Worm (Caenorhabditis elegans): ENCODE data around the gene C06B8.2.
A peak's percentile ranks its signal among the peaks of the same experiment; 100 is the strongest.

The C06B8.2 gene

DNA sequence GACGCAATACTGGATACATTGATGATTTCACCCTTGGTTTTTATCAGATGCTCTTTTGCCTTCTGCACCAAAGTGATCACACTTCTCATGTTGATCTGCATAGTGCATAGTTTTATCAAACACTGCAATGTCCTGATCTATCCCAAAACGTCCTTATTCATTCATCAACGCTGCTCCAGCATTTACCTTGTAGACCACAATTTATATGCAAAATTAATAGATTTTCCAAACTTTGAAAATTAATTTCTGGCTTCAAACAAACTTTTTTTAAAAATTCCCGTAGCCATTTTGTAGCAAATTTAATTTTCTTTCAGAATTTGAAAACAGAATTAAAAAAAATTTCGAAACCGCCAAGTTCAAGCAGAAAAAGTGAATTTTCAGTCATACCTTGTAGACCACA lies 6.0 kb upstream of the C06B8.2 start, which contains the start of gene C06B8.3:
Gene C06B8.3 (minus strand): TSS at position 101 of the 400 bp plus-strand sequence.
- TF ChIP-seq gei-8 (GFP tag; optimal IDR thresholded peaks at IDR 0.05) (no peak), hlh-11 (tag; optimal IDR thresholded peaks at IDR 0.05) (no peak), nhr-76 (tag; optimal IDR thresholded peaks at IDR 0.05) (no peak), nhr-77 (tag; optimal IDR thresholded peaks at IDR 0.05) (no peak), dmd-9 (GFP tag; IDR thresholded peaks at IDR 0.05) (no peak)

DNA sequence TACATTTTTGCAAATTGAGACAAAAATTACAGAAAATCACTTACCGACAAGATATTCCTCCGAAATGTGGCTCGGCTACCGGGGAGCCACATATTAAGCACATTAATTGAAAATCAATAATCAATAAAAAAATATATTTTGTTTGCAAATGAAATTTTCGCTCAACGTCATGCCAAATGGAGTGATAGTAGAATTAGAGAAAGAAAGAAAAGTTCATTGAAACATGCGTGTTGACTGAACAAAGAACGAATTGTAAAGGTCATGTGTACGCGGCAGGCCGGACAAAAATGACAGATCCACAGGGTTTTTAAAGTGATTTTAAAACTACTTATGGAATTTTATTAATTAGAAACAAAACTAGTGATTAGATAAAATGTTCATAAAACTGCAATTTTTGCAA lies 5.0 kb upstream of the C06B8.2 start:
- TF ChIP-seq mdl-1 (tag; optimal IDR thresholded peaks at IDR 0.05) = peak in 1 of 2 experiments; percentile 3
- TF ChIP-seq nhr-25 (tag; optimal IDR thresholded peaks at IDR 0.05; ENCODE audit: borderline replicate concordance, insufficient read depth) = no peak
- TF ChIP-seq dmd-6 (GFP tag; IDR thresholded peaks at IDR 0.05) = peak; percentile 47
- TF ChIP-seq dmd-8 (GFP tag; IDR thresholded peaks at IDR 0.05) = no peak
- TF ChIP-seq nhr-77 (tag; optimal IDR thresholded peaks at IDR 0.05) = peak; percentile 9
- no peak for TF ChIP-seq daf-16 (GFP tag; optimal IDR thresholded peaks at IDR 0.05)
- TF ChIP-seq daf-16 (tag; optimal IDR thresholded peaks at IDR 0.05) = peak; percentile 64
- no peak for TF ChIP-seq madf-5 (GFP tag; IDR thresholded peaks at IDR 0.05)
- TF ChIP-seq Y48G9A.11 (GFP tag; IDR thresholded peaks at IDR 0.05) = no peak
- no peak for TF ChIP-seq ztf-7 (tag; optimal IDR thresholded peaks at IDR 0.05)
- TF ChIP-seq daf-12 (tag; optimal IDR thresholded peaks at IDR 0.05) = no peak
- TF ChIP-seq nhr-48 (tag; optimal IDR thresholded peaks at IDR 0.05) = peak; percentile 30
- no peak for TF ChIP-seq hif-1 (tag; optimal IDR thresholded peaks at IDR 0.05)
- peak; percentile 84 for TF ChIP-seq nhr-6 (tag; optimal IDR thresholded peaks at IDR 0.05)
- TF ChIP-seq dmd-9 (GFP tag; IDR thresholded peaks at IDR 0.05) = no peak
- TF ChIP-seq hlh-30 (tag; optimal IDR thresholded peaks at IDR 0.05; ENCODE audit: insufficient read depth) = peak; percentile 65
- TF ChIP-seq ceh-82 (tag; optimal IDR thresholded peaks at IDR 0.05) = no peak
- no peak for TF ChIP-seq pha-4 (GFP tag; IDR thresholded peaks at IDR 0.05)
- no peak for TF ChIP-seq pha-4 (tag; optimal IDR thresholded peaks at IDR 0.05)
- peak; percentile 56 for TF ChIP-seq nhr-28 (tag; optimal IDR thresholded peaks at IDR 0.05)

DNA sequence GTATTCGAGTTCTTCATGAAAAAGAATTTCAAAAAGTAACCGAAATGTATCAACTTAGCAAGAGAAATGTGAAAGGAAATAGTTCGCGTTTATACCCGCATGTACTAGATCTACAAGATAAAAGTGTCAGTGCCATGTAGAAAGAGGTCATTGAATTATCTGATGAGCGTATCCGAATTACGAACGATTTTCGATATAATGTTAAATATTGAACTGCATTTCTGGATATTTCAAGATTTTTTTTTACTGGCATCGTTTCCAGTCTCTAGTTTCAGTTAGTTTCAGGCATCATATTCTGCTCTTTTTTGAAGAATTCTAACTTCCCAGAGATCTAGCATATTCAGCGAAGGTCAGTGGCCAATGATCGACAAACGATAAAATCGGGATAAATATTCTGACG lies 2.8 kb upstream of the C06B8.2 start, which contains the start of gene nhr-150:
Gene nhr-150 (minus strand): TSS at position 92 of the 400 bp plus-strand sequence.
- peak; percentile 92 for TF ChIP-seq aha-1 (tag)
- no peak for TF ChIP-seq dpl-1 (GFP tag; optimal IDR thresholded peaks at IDR 0.05)

DNA sequence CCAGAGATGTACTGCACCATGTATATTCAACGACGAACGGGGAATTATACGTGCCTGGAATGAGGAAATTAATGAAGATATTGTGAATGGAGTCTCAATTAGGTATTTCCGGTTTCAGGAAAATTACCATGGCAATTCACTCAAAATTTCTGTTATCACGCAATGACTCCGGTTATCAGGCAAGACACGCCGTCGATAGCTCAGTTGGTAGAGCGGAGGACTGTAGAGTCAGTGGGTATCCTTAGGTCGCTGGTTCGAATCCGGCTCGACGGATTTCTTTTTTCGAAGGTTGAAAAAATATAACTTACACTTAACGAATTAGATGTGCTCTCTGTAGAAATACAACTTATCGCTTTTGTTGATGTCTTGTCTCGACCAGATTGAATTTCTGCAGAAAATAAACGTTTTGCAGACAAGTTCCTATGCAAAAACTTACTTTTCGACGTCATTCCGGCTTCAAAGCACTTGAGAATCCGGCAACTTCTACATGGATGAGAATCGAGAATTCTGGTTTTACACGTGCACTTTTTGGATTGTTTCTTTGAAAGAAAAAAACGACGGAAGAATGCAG lies 2.0 kb upstream of the C06B8.2 start:
- TF ChIP-seq tra-1 (GFP tag; IDR thresholded peaks at IDR 0.05) (0 out of 2 replicates have a peak, but pooled peaks have one; percentile 27), madf-9 (GFP tag; conservative IDR thresholded peaks at IDR 0.05) (0 out of 2 replicates have a peak, but pooled peaks have one; percentile 16), zip-2 (tag; optimal IDR thresholded peaks at IDR 0.05) (no peak), arid-1 (GFP tag; conservative IDR thresholded peaks at IDR 0.05) (0 out of 2 replicates have a peak, but pooled peaks have one; percentile 30), dve-1 (tag; optimal IDR thresholded peaks at IDR 0.05; ENCODE audit: insufficient read depth) (peak; percentile 7), unc-62 (GFP tag; optimal IDR thresholded peaks at IDR 0.05 in 1 of 2) (peak in 1 of 2 experiments; percentile 64), unc-62 (tag; optimal IDR thresholded peaks at IDR 0.05) (no peak), vab-7 (GFP tag; IDR thresholded peaks at IDR 0.05) (0 out of 2 replicates have a peak, but pooled peaks have one; percentile 34), aha-1 (tag) (peak; percentile 91), lim-7 (GFP tag; IDR thresholded peaks at IDR 0.05) (peak; percentile 64; the same call in 1 of the 2 replicates), mxl-2 (GFP tag; conservative IDR thresholded peaks at IDR 0.05) (no peak), aly-2 (tag; optimal IDR thresholded peaks at IDR 0.05) (no peak), lin-1 (GFP tag; IDR thresholded peaks at IDR 0.05) (0 out of 2 replicates have a peak, but pooled peaks have one; percentile 43), egl-43 (GFP tag; IDR thresholded peaks at IDR 0.05) (peak; percentile 62; the same call in 1 of the 2 replicates), lin-15B (tag; optimal IDR thresholded peaks at IDR 0.05) (no peak)

Measured in whole organism, L4 larva.